Fruit fly (Drosophila melanogaster) whole organism, embryonic: ENCODE data around the gene CG13917.

Experiments used
- ATbp ChIP-seq: fragments of 200-800 bp; sonication (Bioruptor generic); optimal IDR thresholded peaks from 2 replicates; lab custom pipeline; 2017; ENCODE audit warnings: missing biosample characterization, mild to moderate bottlenecking, missing genetic modification characterization, missing genetic modification reagents
- Bteb2 ChIP-seq: fragments of 200-800 bp; sonication (Bioruptor generic); optimal IDR thresholded peaks from 2 replicates; lab custom pipeline; 2016; ENCODE audit warnings: missing biosample characterization, missing genetic modification characterization
- CG10431 ChIP-seq: fragments of 200-800 bp; sonication (Bioruptor generic); optimal IDR thresholded peaks from 3 replicates; lab custom pipeline; 2018; ENCODE audit warnings: missing biosample characterization, mild to moderate bottlenecking, missing genetic modification characterization
- CG11456 ChIP-seq: fragments of 200-800 bp; sonication (Bioruptor generic); IDR thresholded peaks from 3 replicates; pipeline ENCODE4 v1.3.6; 2022; ENCODE audit warnings: missing biosample characterization, missing genetic modification characterization
- CG11504 ChIP-seq: fragments of 200-800 bp; sonication (Bioruptor generic); optimal IDR thresholded peaks from 3 replicates; lab custom pipeline; 2019; ENCODE audit warnings: missing biosample characterization, mild to moderate bottlenecking, missing genetic modification characterization, moderate library complexity
- CG11696 ChIP-seq: fragments of 200-800 bp; sonication (Bioruptor generic); IDR thresholded peaks from 2 replicates; pipeline ENCODE4 v1.3.6; 2022; ENCODE audit warnings: missing biosample characterization, missing genetic modification characterization
- CG13296 ChIP-seq: fragments of 200-800 bp; sonication (Bioruptor generic); optimal IDR thresholded peaks from 3 replicates; lab custom pipeline; 2018; ENCODE audit warnings: missing biosample characterization, mild to moderate bottlenecking, missing genetic modification characterization
- CG15269 ChIP-seq: fragments of 200-800 bp; sonication (Bioruptor generic); optimal IDR thresholded peaks from 2 replicates; lab custom pipeline; 2018; ENCODE audit warnings: missing biosample characterization, mild to moderate bottlenecking, missing genetic modification characterization, moderate library complexity
- CG16813 ChIP-seq: fragments of 200-800 bp; sonication (Bioruptor generic); IDR thresholded peaks from 3 replicates; pipeline ENCODE4 v1.3.6; 2022; ENCODE audit warnings: missing biosample characterization, missing genetic modification characterization; ENCODE audit not compliant: partially characterized antibody
- CG17612 ChIP-seq: fragments of 200-800 bp; sonication (Bioruptor generic); IDR thresholded peaks from 2 replicates; pipeline ENCODE4 v1.3.6; 2022; ENCODE audit warnings: missing biosample characterization, missing genetic modification characterization
- CG18599 ChIP-seq: fragments of 200-800 bp; sonication (Bioruptor generic); optimal IDR thresholded peaks from 3 replicates; lab custom pipeline; 2017; ENCODE audit warnings: missing biosample characterization, missing genetic modification characterization, mild to moderate bottlenecking, moderate library complexity, missing genetic modification reagents
- CG3726 ChIP-seq: fragments of 200-800 bp; sonication (Bioruptor generic); IDR thresholded peaks from 3 replicates; pipeline ENCODE4, ENCODE4 v1.3.6; 2022; ENCODE audit warnings: missing biosample characterization, missing genetic modification characterization
- CG4328 ChIP-seq: fragments of 200-800 bp; sonication (Bioruptor generic); optimal IDR thresholded peaks from 3 replicates; lab custom pipeline; 2017; ENCODE audit warnings: missing biosample characterization, missing genetic modification reagents, missing genetic modification characterization
- CG4360 ChIP-seq: fragments of 200-800 bp; sonication (Bioruptor generic); IDR thresholded peaks from 2 replicates; pipeline ENCODE4 v1.3.6; 2022; ENCODE audit warnings: missing biosample characterization, missing genetic modification characterization
- CG4707 ChIP-seq: fragments of 200-800 bp; sonication (Bioruptor generic); optimal IDR thresholded peaks from 2 replicates; lab custom pipeline; 2018; ENCODE audit warnings: missing biosample characterization, mild to moderate bottlenecking, missing genetic modification characterization, moderate library complexity
- CG6689 ChIP-seq: fragments of 200-800 bp; sonication (Bioruptor generic); IDR thresholded peaks from 2 replicates; pipeline ENCODE4 v1.3.6; 2022; ENCODE audit warnings: missing biosample characterization, missing genetic modification characterization
- CG7372 ChIP-seq: fragments of 200-800 bp; sonication (Bioruptor generic); IDR thresholded peaks from 2 replicates; pipeline ENCODE4 v1.3.6; 2022; ENCODE audit warnings: missing biosample characterization, missing genetic modification characterization
- CG7786 ChIP-seq: fragments of 200-800 bp; sonication (Bioruptor generic); optimal IDR thresholded peaks from 2 replicates; lab custom pipeline; 2016; ENCODE audit warnings: missing biosample characterization, missing genetic modification characterization
- CG7963 ChIP-seq: fragments of 200-800 bp; sonication (Bioruptor generic); IDR thresholded peaks from 3 replicates; pipeline ENCODE4 v1.3.6; 2022; ENCODE audit warnings: missing biosample characterization, missing genetic modification characterization; ENCODE audit not compliant: partially characterized antibody
- CG8290 ChIP-seq, 3 experiments: fragments of 200-800 bp; sonication (Bioruptor generic); optimal IDR thresholded peaks; 2 replicates each; lab custom pipeline; 2016 to 2019; ENCODE audit warnings: missing biosample characterization in 3 of 3, missing genetic modification characterization in 3 of 3, mild to moderate bottlenecking in 2 of 3, moderate library complexity in 1 of 3
- CG8478 ChIP-seq: fragments of >200 bp; optimal IDR thresholded peaks from 2 replicates; lab custom pipeline; 2018
- Camta ChIP-seq: fragments of 200-800 bp; sonication (Bioruptor generic); optimal IDR thresholded peaks from 2 replicates; lab custom pipeline; 2016; ENCODE audit warnings: missing biosample characterization, missing genetic modification characterization
- Chrac-16 ChIP-seq: fragments of 200-800 bp; sonication (Bioruptor generic); optimal IDR thresholded peaks from 3 replicates; lab custom pipeline; 2016; ENCODE audit warnings: missing biosample characterization, missing genetic modification characterization
- D19B ChIP-seq: fragments of 200-800 bp; sonication (Bioruptor generic); optimal IDR thresholded peaks from 2 replicates; lab custom pipeline; 2017; ENCODE audit warnings: missing biosample characterization, mild to moderate bottlenecking, missing genetic modification characterization
- Dll ChIP-seq: fragments of 200-800 bp; sonication (Bioruptor generic); IDR thresholded peaks from 4 replicates; pipeline ENCODE4 v1.3.6; 2022; ENCODE audit warnings: missing biosample characterization, missing genetic modification characterization; ENCODE audit not compliant: partially characterized antibody
- Fer1 ChIP-seq: fragments of 200-800 bp; sonication (Bioruptor generic); optimal IDR thresholded peaks from 2 replicates; lab custom pipeline; 2017; ENCODE audit warnings: missing biosample characterization, mild to moderate bottlenecking, missing genetic modification characterization
- HmgD ChIP-seq: fragments of 200-800 bp; sonication (Bioruptor generic); optimal IDR thresholded peaks from 3 replicates; lab custom pipeline; 2016; ENCODE audit warnings: missing biosample characterization, missing genetic modification characterization
- Max ChIP-seq: fragments of 200-800 bp; sonication (Bioruptor generic); optimal IDR thresholded peaks from 2 replicates; lab custom pipeline; 2016; ENCODE audit warnings: missing biosample characterization, mild to moderate bottlenecking, missing genetic modification characterization
- Nf-YA ChIP-seq: fragments of 200-800 bp; sonication (Bioruptor generic); IDR thresholded peaks from 2 replicates; pipeline ENCODE4 v1.3.6; 2022; ENCODE audit warnings: missing biosample characterization, missing genetic modification characterization
- Oli ChIP-seq: fragments of 200-800 bp; sonication (Bioruptor generic); optimal IDR thresholded peaks from 2 replicates; lab custom pipeline; 2018; ENCODE audit warnings: missing biosample characterization, mild to moderate bottlenecking, missing genetic modification characterization, moderate library complexity
- Vsx1 ChIP-seq: fragments of 200-800 bp; sonication (Bioruptor generic); optimal IDR thresholded peaks from 2 replicates; lab custom pipeline; 2017; ENCODE audit warnings: missing biosample characterization, mild to moderate bottlenecking, missing genetic modification characterization, missing genetic modification reagents
- caup ChIP-seq: fragments of 200-800 bp; sonication (Bioruptor generic); optimal IDR thresholded peaks from 3 replicates; lab custom pipeline; 2017; ENCODE audit warnings: missing biosample characterization, mild to moderate bottlenecking, missing genetic modification characterization, moderate library complexity; ENCODE audit not compliant: severe bottlenecking
- chif ChIP-seq, 2 experiments: fragments of 200-800 bp; sonication (Bioruptor generic); optimal IDR thresholded peaks; 3 replicates each; lab custom pipeline; 2016; ENCODE audit warnings: missing biosample characterization in 2 of 2, missing genetic modification characterization in 2 of 2
- chm ChIP-seq: fragments of 200-800 bp; sonication (Bioruptor generic); IDR thresholded peaks from 2 replicates; pipeline ENCODE4 v1.3.6; 2022; ENCODE audit warnings: missing biosample characterization, missing genetic modification characterization
- cwo ChIP-seq: fragments of 200-800 bp; sonication (Bioruptor generic); optimal IDR thresholded peaks from 3 replicates; lab custom pipeline; 2017; ENCODE audit warnings: missing biosample characterization, missing genetic modification characterization, mild to moderate bottlenecking, moderate library complexity, missing genetic modification reagents
- dan ChIP-seq: fragments of 200-800 bp; sonication (Bioruptor generic); IDR thresholded peaks from 2 replicates; pipeline ENCODE4 v1.3.6; 2022; ENCODE audit warnings: missing biosample characterization, missing genetic modification characterization
- fd3F ChIP-seq: fragments of 200-800 bp; sonication (Bioruptor generic); optimal IDR thresholded peaks from 2 replicates; lab custom pipeline; 2018; ENCODE audit warnings: missing biosample characterization, mild to moderate bottlenecking, missing genetic modification characterization, moderate library complexity
- gem ChIP-seq: fragments of 200-800 bp; sonication (Bioruptor generic); optimal IDR thresholded peaks from 2 replicates; lab custom pipeline; 2019; ENCODE audit warnings: missing biosample characterization, mild to moderate bottlenecking, missing genetic modification characterization, moderate library complexity
- h ChIP-seq: fragments of >200 bp; optimal IDR thresholded peaks from 2 replicates; lab custom pipeline; 2017
- jumu ChIP-seq: fragments of 200-800 bp; sonication (Bioruptor generic); optimal IDR thresholded peaks from 3 replicates; lab custom pipeline; 2016; ENCODE audit warnings: missing biosample characterization, missing genetic modification characterization
- lab ChIP-seq: fragments of 200-800 bp; sonication (Bioruptor generic); optimal IDR thresholded peaks from 3 replicates; lab custom pipeline; 2017; ENCODE audit warnings: missing biosample characterization, missing genetic modification characterization, mild to moderate bottlenecking, moderate library complexity, missing genetic modification reagents
- odd ChIP-seq: fragments of 200-800 bp; sonication (Bioruptor generic); optimal IDR thresholded peaks from 2 replicates; lab custom pipeline; 2017; ENCODE audit warnings: missing biosample characterization, mild to moderate bottlenecking, missing genetic modification characterization
- ranshi ChIP-seq: fragments of 200-800 bp; sonication (Bioruptor generic); IDR thresholded peaks from 2 replicates; pipeline ENCODE4 v1.3.6; 2022; ENCODE audit warnings: missing biosample characterization, missing genetic modification characterization
- row ChIP-seq: fragments of 200-800 bp; sonication (Bioruptor generic); IDR thresholded peaks from 3 replicates; pipeline ENCODE4 v1.3.6; 2022; ENCODE audit warnings: missing biosample characterization, missing genetic modification characterization
- sob ChIP-seq: fragments of 200-800 bp; sonication (Bioruptor generic); IDR thresholded peaks from 2 replicates; pipeline ENCODE4 v1.3.6; 2022; ENCODE audit warnings: missing biosample characterization, missing genetic modification characterization
- tll ChIP-seq, 2 experiments: fragments of 200-800 bp in 1 of 2; fragments of >200 bp in 1 of 2; sonication (Bioruptor generic) in 1 of 2; optimal IDR thresholded peaks; 2 replicates each; lab custom pipeline; 2017 to 2019; ENCODE audit warnings: missing biosample characterization in 2 of 2, missing genetic modification characterization in 2 of 2, mild to moderate bottlenecking in 1 of 2, moderate library complexity in 1 of 2
- trem ChIP-seq: fragments of 200-800 bp; optimal IDR thresholded peaks from 3 replicates; lab custom pipeline; 2019; ENCODE audit warnings: missing biosample characterization, mild to moderate bottlenecking, missing genetic modification characterization, moderate library complexity
- vfl ChIP-seq: fragments of 200-800 bp; sonication (Bioruptor generic); optimal IDR thresholded peaks from 2 replicates; lab custom pipeline; 2016; ENCODE audit warnings: missing biosample characterization, missing genetic modification characterization
- vnd ChIP-seq: fragments of 200-800 bp; sonication (Bioruptor generic); IDR thresholded peaks from 3 replicates; pipeline ENCODE4 v1.3.6; 2022; ENCODE audit warnings: missing biosample characterization, missing genetic modification characterization; ENCODE audit not compliant: partially characterized antibody

The CG13917 gene

dm6 chr3L:1578391-1578948 is 2.0 kb downstream of the CG13917 start (continued):
- peak; percentile 33 for TF ChIP-seq Camta
- peak; percentile 57 for TF ChIP-seq CG18599 (GFP tag; lab: Kevin White, UChicago)
- TF ChIP-seq CG15269, result peak; percentile 50
- peak; percentile 50 for TF ChIP-seq odd (GFP tag; lab: Kevin White, UChicago)
- peak; percentile 11; the same call in 1 of the 2 replicates for TF ChIP-seq CG11696 (GFP tag; lab: Robert Waterston, UW)
- no peak for TF ChIP-seq CG3726 (GFP tag; lab: Robert Waterston, UW)
- no peak for TF ChIP-seq Max (GFP tag; lab: Kevin White, UChicago)
- peak; percentile 36; the same call in 1 of the 2 replicates for TF ChIP-seq Nf-YA (GFP tag; lab: Robert Waterston, UW)
- TF ChIP-seq CG11504, result peak; percentile 63
- TF ChIP-seq CG13296 (GFP tag; lab: Kevin White, UChicago), result peak; percentile 2
- TF ChIP-seq jumu (GFP tag; lab: Kevin White, UChicago), result peak; percentile 23
- TF ChIP-seq vfl, result no peak
- TF ChIP-seq CG4707 (GFP tag; lab: Kevin White, UChicago), result peak; percentile 7
- TF ChIP-seq Vsx1 (GFP tag; lab: Kevin White, UChicago), result no peak
- TF ChIP-seq Bteb2 (GFP tag; lab: Kevin White, UChicago), result no peak
- TF ChIP-seq ranshi, result peak; percentile 46
- TF ChIP-seq CG4360 (GFP tag; lab: Robert Waterston, UW), result no peak
- TF ChIP-seq Oli (tag; lab: Kevin White, UChicago), result peak; percentile 3
- TF ChIP-seq CG16813 (GFP tag; lab: Robert Waterston, UW), result no peak
- peak; percentile 14 for TF ChIP-seq D19B
- no peak for TF ChIP-seq dan (GFP tag; lab: Robert Waterston, UW)
- TF ChIP-seq lab (GFP tag; lab: Kevin White, UChicago), result peak; percentile 76
- TF ChIP-seq trem, result no peak
- no peak for TF ChIP-seq CG10431 (GFP tag; lab: Kevin White, UChicago)
- peak; percentile 59 for TF ChIP-seq gem (tag; lab: Kevin White, UChicago)
- no peak for TF ChIP-seq caup
- TF ChIP-seq CG4328 (GFP tag; lab: Kevin White, UChicago), result peak; percentile 2
- peak; percentile 34 for TF ChIP-seq Chrac-16 (GFP tag; lab: Kevin White, UChicago)
- TF ChIP-seq CG8478 (lab: Kevin White, UChicago), result peak; percentile 66
- TF ChIP-seq ATbp (GFP tag; lab: Kevin White, UChicago), result no peak
- peak in 1 of 2 experiments; percentile 8 for TF ChIP-seq chif (GFP tag; optimal IDR thresholded peaks at IDR 0.05; lab: Kevin White, UChicago)
- TF ChIP-seq CG6689, result peak; percentile 45; the same call in 1 of the 2 replicates
- peak; percentile 57; the same call in 2 of the 3 replicates for TF ChIP-seq row
- no peak for TF ChIP-seq HmgD (GFP tag; lab: Kevin White, UChicago)
- TF ChIP-seq tll (GFP tag; optimal IDR thresholded peaks at IDR 0.05; lab: Kevin White, UChicago), result no peak
- no peak for TF ChIP-seq CG7786 (GFP tag; lab: Kevin White, UChicago)
- TF ChIP-seq CG7963 (GFP tag; lab: Robert Waterston, UW), result no peak
- TF ChIP-seq h (lab: Kevin White, UChicago), result no peak
- no peak for TF ChIP-seq CG7372 (GFP tag; lab: Robert Waterston, UW)
- TF ChIP-seq CG17612 (GFP tag; lab: Robert Waterston, UW), result no peak
- no peak for TF ChIP-seq vnd (GFP tag; lab: Robert Waterston, UW)
- TF ChIP-seq cwo (GFP tag; lab: Kevin White, UChicago), result peak; percentile 29
- TF ChIP-seq fd3F (GFP tag; lab: Kevin White, UChicago), result peak; percentile 3
- TF ChIP-seq Fer1, result peak; percentile 49
- TF ChIP-seq sob (GFP tag; lab: Robert Waterston, UW), result 0 out of 2 replicates have a peak, but pooled peaks have one; percentile 52
- 0 out of 3 replicates have a peak, but pooled peaks have one; percentile 41 for TF ChIP-seq CG11456 (GFP tag; lab: Robert Waterston, UW)
- TF ChIP-seq Dll (GFP tag; lab: Robert Waterston, UW), result no peak
- no peak for TF ChIP-seq chm (GFP tag; lab: Robert Waterston, UW)
- TF ChIP-seq CG8290 (GFP tag; optimal IDR thresholded peaks at IDR 0.05; lab: Kevin White, UChicago), result no peak
- TF ChIP-seq CG8290 (tag; optimal IDR thresholded peaks at IDR 0.05; lab: Kevin White, UChicago), result peak in 1 of 2 experiments; percentile 20
